Fruit fly (Drosophila melanogaster): ENCODE measurements around the gene bc10.

DNA sequence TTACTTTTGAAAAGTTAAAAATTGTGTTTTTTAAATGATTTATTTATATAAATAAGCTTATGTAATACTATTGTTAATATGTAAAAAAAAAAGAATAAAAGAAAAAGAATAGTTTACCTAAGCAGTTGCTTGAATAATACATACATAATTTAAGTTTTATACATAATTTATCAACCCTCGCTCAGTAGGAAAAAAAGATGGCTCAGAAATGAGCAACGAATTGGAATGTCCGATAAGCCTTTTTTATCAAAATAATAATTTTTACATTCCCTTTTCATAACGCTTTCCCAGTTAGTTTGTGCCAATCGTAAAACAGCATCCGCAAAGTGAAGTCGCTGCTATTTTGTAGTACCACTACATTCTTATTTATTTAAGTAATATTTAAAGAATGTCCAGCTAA lies 39.5 kb downstream of the bc10 start, which contains the start of gene mthl2:
- TF ChIP-seq psq (GFP tag; optimal IDR thresholded peaks at IDR 0.05) = no peak
- no peak for TF ChIP-seq CG14860 (GFP tag; IDR thresholded peaks at IDR 0.05; ENCODE audit: partially characterized antibody)
- no peak for TF ChIP-seq CG11695 (GFP tag; IDR thresholded peaks at IDR 0.05)
- TF ChIP-seq CG3995 (GFP tag; optimal IDR thresholded peaks at IDR 0.05) = no peak
- TF ChIP-seq Blimp-1 (GFP tag; optimal IDR thresholded peaks at IDR 0.05) = no peak
- TF ChIP-seq Ptx1 (GFP tag; IDR thresholded peaks at IDR 0.05) = no peak
